Worm (Caenorhabditis elegans) whole organism, L2 larva: ENCODE data around the gene mrpl-44.

ENCODE experiments used
- C34F6.9 ChIP-seq: fragments of 150-350 bp; optimal IDR thresholded peaks from 2 replicates; lab custom pipeline; 2014; ENCODE audit warnings: missing biosample characterization, missing genetic modification characterization
- F13H6.1 ChIP-seq: sonication (generic microtip); optimal IDR thresholded peaks from 2 replicates; lab custom pipeline; 2016; ENCODE audit warnings: missing genetic modification characterization, missing compliant biosample characterization
- R02D3.7 ChIP-seq: fragments of 150-350 bp; optimal IDR thresholded peaks from 2 replicates; lab custom pipeline; 2014; ENCODE audit warnings: missing biosample characterization, missing genetic modification characterization
- alr-1 ChIP-seq: fragments of 150-350 bp; optimal IDR thresholded peaks from 2 replicates; lab custom pipeline; 2014; ENCODE audit warnings: missing biosample characterization, missing genetic modification characterization
- ama-1 ChIP-seq: fragments of 150-350 bp; optimal IDR thresholded peaks from 2 replicates; lab custom pipeline; 2018; ENCODE audit warnings: inconsistent platforms
- blmp-1 ChIP-seq: sonication (generic microtip); optimal IDR thresholded peaks from 2 replicates; lab custom pipeline; 2017; ENCODE audit warnings: missing genetic modification characterization, mild to moderate bottlenecking, missing compliant biosample characterization, antibody characterized with exemption, moderate library complexity; ENCODE audit not compliant: insufficient read depth
- ceh-16 ChIP-seq: fragments of 150-350 bp; optimal IDR thresholded peaks from 2 replicates; lab custom pipeline; 2014; ENCODE audit warnings: missing biosample characterization, missing genetic modification characterization
- ceh-82 ChIP-seq: fragments of 150-350 bp; optimal IDR thresholded peaks from 2 replicates; lab custom pipeline; 2014; ENCODE audit warnings: missing biosample characterization, missing genetic modification characterization
- crh-2 ChIP-seq: sonication (generic microtip); optimal IDR thresholded peaks from 2 replicates; lab custom pipeline; 2017; ENCODE audit warnings: missing biosample characterization, missing genetic modification characterization
- dmd-4 ChIP-seq: sonication (generic microtip); optimal IDR thresholded peaks from 2 replicates; lab custom pipeline; 2017; ENCODE audit warnings: missing biosample characterization, missing genetic modification characterization
- egl-27 ChIP-seq: sonication (generic microtip); optimal IDR thresholded peaks from 3 replicates; lab custom pipeline; 2017; ENCODE audit warnings: missing biosample characterization, missing genetic modification reagents, missing genetic modification characterization
- fos-1 ChIP-seq: fragments of 150-350 bp; optimal IDR thresholded peaks from 2 replicates; lab custom pipeline; 2014; ENCODE audit warnings: missing biosample characterization, missing genetic modification characterization
- lin-39 ChIP-seq: fragments of 150-350 bp; optimal IDR thresholded peaks from 2 replicates; lab custom pipeline; 2014; ENCODE audit warnings: missing biosample characterization, missing genetic modification reagents, missing genetic modification characterization
- lsy-2 ChIP-seq, 2 experiments: fragments of 150-350 bp in 1 of 2; sonication (generic microtip) in 1 of 2; optimal IDR thresholded peaks; 2 replicates each; lab custom pipeline; 2014 to 2017; ENCODE audit warnings: missing biosample characterization in 2 of 2, missing genetic modification characterization in 2 of 2
- mab-5 ChIP-seq: fragments of 150-350 bp; optimal IDR thresholded peaks from 2 replicates; lab custom pipeline; 2014; ENCODE audit warnings: missing biosample characterization, missing genetic modification characterization
- nhr-11 ChIP-seq: fragments of 150-350 bp; optimal IDR thresholded peaks from 2 replicates; lab custom pipeline; 2014; ENCODE audit warnings: missing biosample characterization, missing genetic modification characterization
- nhr-12 ChIP-seq: fragments of 150-350 bp; optimal IDR thresholded peaks from 2 replicates; lab custom pipeline; 2014; ENCODE audit warnings: missing biosample characterization, missing genetic modification characterization
- nhr-129 ChIP-seq: fragments of 150-350 bp; optimal IDR thresholded peaks from 2 replicates; lab custom pipeline; 2014; ENCODE audit warnings: missing biosample characterization, missing genetic modification characterization
- nhr-237 ChIP-seq: fragments of 150-350 bp; optimal IDR thresholded peaks from 2 replicates; lab custom pipeline; 2014; ENCODE audit warnings: missing biosample characterization, missing genetic modification characterization
- nhr-25 ChIP-seq: fragments of 150-350 bp; sonication (generic microtip); optimal IDR thresholded peaks from 3 replicates; lab custom pipeline; 2014; ENCODE audit warnings: missing biosample characterization, missing genetic modification characterization
- nhr-6 ChIP-seq: fragments of 150-350 bp; optimal IDR thresholded peaks from 2 replicates; lab custom pipeline; 2014; ENCODE audit warnings: missing biosample characterization, missing genetic modification characterization
- nhr-77 ChIP-seq: fragments of 150-350 bp; optimal IDR thresholded peaks from 2 replicates; lab custom pipeline; 2014; ENCODE audit warnings: missing biosample characterization, missing genetic modification characterization
- peb-1 ChIP-seq: fragments of 150-350 bp; optimal IDR thresholded peaks from 2 replicates; lab custom pipeline; 2014; ENCODE audit warnings: missing biosample characterization, missing genetic modification characterization
- sem-4 ChIP-seq: fragments of 150-350 bp; optimal IDR thresholded peaks from 2 replicates; lab custom pipeline; 2014; ENCODE audit warnings: missing biosample characterization, missing genetic modification reagents, missing genetic modification characterization
- skn-1 ChIP-seq: sonication (generic microtip); optimal IDR thresholded peaks from 2 replicates; lab custom pipeline; 2017; ENCODE audit warnings: missing biosample characterization, missing genetic modification characterization
- sma-3 ChIP-seq: sonication (generic microtip); optimal IDR thresholded peaks from 2 replicates; lab custom pipeline; 2016; ENCODE audit warnings: missing genetic modification reagents, missing genetic modification characterization, missing compliant biosample characterization
- sma-9 ChIP-seq, 2 experiments: fragments of 150-350 bp in 1 of 2; sonication (generic microtip) in 1 of 2; optimal IDR thresholded peaks; 2 replicates each; lab custom pipeline; 2014 to 2016; ENCODE audit warnings: missing genetic modification characterization in 2 of 2, mild to moderate bottlenecking in 1 of 2, missing biosample characterization in 1 of 2, missing compliant biosample characterization in 1 of 2, missing genetic modification reagents in 1 of 2, moderate library complexity in 1 of 2
- unc-62 ChIP-seq: fragments of 150-350 bp; optimal IDR thresholded peaks from 2 replicates; lab custom pipeline; 2014; ENCODE audit warnings: missing biosample characterization, missing genetic modification reagents, missing genetic modification characterization
- zag-1 ChIP-seq: fragments of 150-350 bp; optimal IDR thresholded peaks from 2 replicates; lab custom pipeline; 2014; ENCODE audit warnings: missing biosample characterization, missing genetic modification characterization
- ztf-1 ChIP-seq: fragments of 200-800 bp; sonication (Bioruptor generic); conservative IDR thresholded peaks from 2 replicates; pipeline ENCODE4 v1.3.6; 2022; ENCODE audit warnings: missing genetic modification characterization, missing compliant biosample characterization

The mrpl-44 gene

ce11 chrIII:9084329-9084728 lies 4.8 kb downstream of the mrpl-44 start:
- TF ChIP-seq sem-4 (tag; lab: Kevin White, UChicago) (no peak), C34F6.9 (tag; lab: Kevin White, UChicago) (peak; percentile 28), zag-1 (peak; percentile 42), nhr-77 (no peak), egl-27 (tag; lab: Kevin White, UChicago) (no peak), peb-1 (no peak), blmp-1 (tag; lab: Kevin White, UChicago) (no peak), nhr-25 (tag; lab: Kevin White, UChicago) (no peak), mab-5 (tag; lab: Kevin White, UChicago) (peak; percentile 84), nhr-129 (tag; lab: Kevin White, UChicago) (no peak), sma-9 (GFP tag; optimal IDR thresholded peaks at IDR 0.05; lab: Kevin White, UChicago) (peak; percentile 35), sma-9 (tag; optimal IDR thresholded peaks at IDR 0.05; lab: Kevin White, UChicago) (no peak), unc-62 (no peak), ceh-82 (tag; lab: Kevin White, UChicago) (no peak), lsy-2 (tag; optimal IDR thresholded peaks at IDR 0.05; lab: Kevin White, UChicago) (peak in 1 of 2 experiments; percentile 50), F13H6.1 (peak; percentile 44), lin-39 (tag; lab: Kevin White, UChicago) (peak; percentile 9)

- TF ChIP-seq sem-4 (tag; lab: Kevin White, UChicago) (peak; percentile 26), F13H6.1 (peak; percentile 26), nhr-11 (no peak), lsy-2 (tag; optimal IDR thresholded peaks at IDR 0.05; lab: Kevin White, UChicago) (peak in 1 of 2 experiments; percentile 32), blmp-1 (tag; lab: Kevin White, UChicago) (no peak), R02D3.7 (tag; lab: Kevin White, UChicago) (no peak), nhr-12 (tag; lab: Kevin White, UChicago) (no peak), zag-1 (no peak), ama-1 (lab: Kevin White, UChicago) (no peak), alr-1 (no peak), nhr-129 (tag; lab: Kevin White, UChicago) (peak; percentile 35), skn-1 (tag; lab: Kevin White, UChicago) (no peak), sma-9 (GFP tag; optimal IDR thresholded peaks at IDR 0.05; lab: Kevin White, UChicago) (peak; percentile 47), sma-9 (tag; optimal IDR thresholded peaks at IDR 0.05; lab: Kevin White, UChicago) (no peak), C34F6.9 (tag; lab: Kevin White, UChicago) (peak; percentile 37), ceh-16 (tag; lab: Kevin White, UChicago) (no peak)
Measured at ce11 chrIII:9083118-9083517, 6.1 kb downstream of the mrpl-44 start.

ce11 chrIII:9081763-9082162 lies 7.4 kb downstream of the mrpl-44 start, which contains the start of gene far-2:
Gene far-2, plus strand, starts transcription at chrIII:9081828.
- TF ChIP-seq nhr-25 (tag; lab: Kevin White, UChicago) = no peak
- no peak for TF ChIP-seq mab-5 (tag; lab: Kevin White, UChicago)
- TF ChIP-seq C34F6.9 (tag; lab: Kevin White, UChicago) = no peak
- no peak for TF ChIP-seq blmp-1 (tag; lab: Kevin White, UChicago)
- no peak for TF ChIP-seq nhr-237 (tag; lab: Kevin White, UChicago)
- no peak for TF ChIP-seq sma-3 (GFP tag; lab: Kevin White, UChicago)
- no peak for TF ChIP-seq ztf-1 (GFP tag; lab: Robert Waterston, UW)

ce11 chrIII:9081055-9081454 lies 8.1 kb downstream of the mrpl-44 start, which contains the start of gene far-1:
Gene far-1, minus strand, starts transcription at chrIII:9081179.
- no peak for TF ChIP-seq sem-4 (tag; lab: Kevin White, UChicago)
- no peak for TF ChIP-seq egl-27 (tag; lab: Kevin White, UChicago)
- peak; percentile 58 for TF ChIP-seq ama-1 (lab: Kevin White, UChicago)
- no peak for TF ChIP-seq fos-1 (tag; lab: Kevin White, UChicago)
- TF ChIP-seq zag-1 = no peak
- TF ChIP-seq nhr-129 (tag; lab: Kevin White, UChicago) = peak; percentile 7
- TF ChIP-seq crh-2 (tag; lab: Kevin White, UChicago) = no peak
- TF ChIP-seq unc-62 = no peak
- peak; percentile 11 for TF ChIP-seq C34F6.9 (tag; lab: Kevin White, UChicago)
- no peak for TF ChIP-seq lin-39 (tag; lab: Kevin White, UChicago)
- peak in 1 of 2 experiments; percentile 18 for TF ChIP-seq lsy-2 (tag; optimal IDR thresholded peaks at IDR 0.05; lab: Kevin White, UChicago)
- no peak for TF ChIP-seq ceh-82 (tag; lab: Kevin White, UChicago)
- TF ChIP-seq dmd-4 (tag; lab: Kevin White, UChicago) = no peak
- TF ChIP-seq nhr-6 (tag; lab: Kevin White, UChicago) = no peak

ce11 chrIII:9080127-9080526 lies 9.0 kb downstream of the mrpl-44 start:
- TF ChIP-seq mab-5 (tag; lab: Kevin White, UChicago) = no peak
- no peak for TF ChIP-seq sma-3 (GFP tag; lab: Kevin White, UChicago)
- TF ChIP-seq alr-1 = no peak
- TF ChIP-seq ztf-1 (GFP tag; lab: Robert Waterston, UW) = no peak
- TF ChIP-seq nhr-129 (tag; lab: Kevin White, UChicago) = peak; percentile 4
- TF ChIP-seq zag-1 = no peak
- peak; percentile 38 for TF ChIP-seq ama-1 (lab: Kevin White, UChicago)
- TF ChIP-seq, all 48 proteins: peak for 2
